Worm (Caenorhabditis elegans) whole organism, young adult: ENCODE measurements around the gene C16B8.4.

ENCODE experiments used
- lin-35 ChIP-seq, 3 experiments: fragments of 150-350 bp in 2 of 3; sonication (generic microtip) in 1 of 3; optimal IDR thresholded peaks; 2 replicates each; lab custom pipeline; 2014 to 2018; ENCODE audit warnings: missing biosample characterization in 3 of 3, missing genetic modification characterization in 3 of 3, missing genetic modification reagents in 3 of 3
- nfya-1 ChIP-seq: sonication (generic microtip); optimal IDR thresholded peaks from 2 replicates; lab custom pipeline; 2017; ENCODE audit warnings: antibody characterized with exemption, missing compliant biosample characterization, missing genetic modification characterization, borderline replicate concordance; ENCODE audit not compliant: insufficient read depth
- nfya-2 ChIP-seq: fragments of 200-800 bp; sonication (Bioruptor generic); IDR thresholded peaks from 2 replicates; pipeline ENCODE4 v1.3.6; 2022; ENCODE audit warnings: missing genetic modification reagents, missing genetic modification characterization, missing compliant biosample characterization
- snpc-1.3 ChIP-seq: sonication (generic microtip); optimal IDR thresholded peaks from 2 replicates; lab custom pipeline; 2017; ENCODE audit warnings: missing genetic modification characterization, mild to moderate bottlenecking, missing compliant biosample characterization, antibody characterized with exemption, moderate library complexity, missing genotype, missing genetic modification reagents; ENCODE audit not compliant: insufficient read depth
- unc-62 ChIP-seq: fragments of 150-350 bp; optimal IDR thresholded peaks from 2 replicates; lab custom pipeline; 2014; ENCODE audit warnings: missing biosample characterization, missing genetic modification reagents, missing genetic modification characterization

The C16B8.4 gene

DNA sequence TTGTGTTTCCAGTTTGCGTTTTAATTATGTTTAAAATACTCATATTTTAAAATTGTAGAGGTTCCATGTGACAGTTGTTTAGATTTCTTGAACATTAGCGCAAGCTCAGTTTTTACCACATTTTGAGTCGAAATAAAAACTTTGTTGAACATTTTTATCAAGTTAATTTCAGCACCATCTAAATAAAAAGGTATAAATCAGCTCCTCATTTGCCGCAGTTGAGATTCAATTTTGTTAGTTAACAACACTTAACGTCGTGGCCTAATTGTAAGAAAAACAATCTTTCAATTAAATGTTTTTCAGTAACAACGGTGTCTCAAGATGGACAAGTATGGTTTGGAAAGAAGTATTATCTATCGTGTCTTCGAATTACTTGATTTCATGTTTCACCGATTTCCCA lies 52.7 kb downstream of the C16B8.4 start:
- no peak for TF ChIP-seq nfya-1 (tag; lab: Kevin White, UChicago)
- no peak for TF ChIP-seq nfya-2 (GFP tag; lab: Robert Waterston, UW)
- TF ChIP-seq lin-35 (GFP tag; optimal IDR thresholded peaks at IDR 0.05; lab: Kevin White, UChicago) = no peak
- TF ChIP-seq snpc-1.3 (tag; lab: Kevin White, UChicago) = no peak
- no peak for TF ChIP-seq unc-62 (GFP tag; lab: Kevin White, UChicago)
